Fruit fly (Drosophila melanogaster) whole organism, embryonic: ENCODE measurements around the gene CG4820.

Experiments used
- Awh ChIP-seq: fragments of 200-800 bp; sonication (Bioruptor generic); IDR thresholded peaks from 2 replicates; pipeline ENCODE4, ENCODE4 v1.3.6; 2022; ENCODE audit warnings: missing biosample characterization, missing genetic modification characterization
- CG11696 ChIP-seq: fragments of 200-800 bp; sonication (Bioruptor generic); IDR thresholded peaks from 2 replicates; pipeline ENCODE4 v1.3.6; 2022; ENCODE audit warnings: missing biosample characterization, missing genetic modification characterization
- CG12942 ChIP-seq: fragments of 200-800 bp; sonication (Bioruptor generic); optimal IDR thresholded peaks from 3 replicates; lab custom pipeline; 2016; ENCODE audit warnings: missing biosample characterization, missing genetic modification characterization
- CG14441 ChIP-seq: fragments of 200-800 bp; sonication (Bioruptor generic); IDR thresholded peaks from 2 replicates; pipeline ENCODE4 v1.3.6; 2022; ENCODE audit warnings: missing biosample characterization, missing genetic modification characterization
- CG17568 ChIP-seq: fragments of 200-800 bp; sonication (Bioruptor generic); optimal IDR thresholded peaks from 2 replicates; lab custom pipeline; 2018; ENCODE audit warnings: missing biosample characterization, mild to moderate bottlenecking, missing genetic modification characterization, moderate library complexity
- CG17829 ChIP-seq: fragments of 200-800 bp; optimal IDR thresholded peaks from 2 replicates; lab custom pipeline; 2019; ENCODE audit warnings: missing biosample characterization, mild to moderate bottlenecking, missing genetic modification characterization, moderate library complexity
- CG18599 ChIP-seq: fragments of 200-800 bp; sonication (Bioruptor generic); optimal IDR thresholded peaks from 3 replicates; lab custom pipeline; 2017; ENCODE audit warnings: missing biosample characterization, missing genetic modification characterization, mild to moderate bottlenecking, moderate library complexity, missing genetic modification reagents
- CG2129 ChIP-seq: fragments of 200-800 bp; sonication (Bioruptor generic); IDR thresholded peaks from 2 replicates; pipeline ENCODE4 v1.3.6; 2022; ENCODE audit warnings: missing biosample characterization, missing genetic modification characterization; ENCODE audit not compliant: partially characterized antibody
- CG34224 ChIP-seq: fragments of 200-800 bp; sonication (Bioruptor generic); IDR thresholded peaks from 3 replicates; pipeline ENCODE4 v1.3.6; 2022; ENCODE audit warnings: missing biosample characterization, missing genetic modification characterization; ENCODE audit not compliant: partially characterized antibody
- CG34376 ChIP-seq: fragments of 200-800 bp; sonication (Bioruptor generic); optimal IDR thresholded peaks from 2 replicates; lab custom pipeline; 2018; ENCODE audit warnings: missing biosample characterization, mild to moderate bottlenecking, missing genetic modification characterization
- CG3995 ChIP-seq: fragments of 200-800 bp; sonication (Bioruptor generic); optimal IDR thresholded peaks from 3 replicates; lab custom pipeline; 2016; ENCODE audit warnings: missing biosample characterization, missing genetic modification characterization
- CG42726 ChIP-seq: fragments of 200-800 bp; sonication (Bioruptor generic); IDR thresholded peaks from 2 replicates; pipeline ENCODE4 v1.3.6; 2022; ENCODE audit warnings: missing biosample characterization, missing genetic modification characterization; ENCODE audit not compliant: partially characterized antibody
- CG4360 ChIP-seq: fragments of 200-800 bp; sonication (Bioruptor generic); IDR thresholded peaks from 2 replicates; pipeline ENCODE4 v1.3.6; 2022; ENCODE audit warnings: missing biosample characterization, missing genetic modification characterization
- CG4820 ChIP-seq: fragments of 200-800 bp; sonication (Bioruptor generic); optimal IDR thresholded peaks from 3 replicates; lab custom pipeline; 2016; ENCODE audit warnings: missing biosample characterization, missing genetic modification characterization
- CG5953 ChIP-seq: fragments of 200-800 bp; sonication (Bioruptor generic); IDR thresholded peaks from 2 replicates; pipeline ENCODE4 v1.3.6; 2022; ENCODE audit warnings: missing biosample characterization, missing genetic modification characterization
- CG7556 ChIP-seq: fragments of 200-800 bp; sonication (Bioruptor generic); optimal IDR thresholded peaks from 2 replicates; lab custom pipeline; 2017; ENCODE audit warnings: missing biosample characterization, mild to moderate bottlenecking, missing genetic modification characterization
- CG7839 ChIP-seq: fragments of 200-800 bp; sonication (Bioruptor generic); optimal IDR thresholded peaks from 3 replicates; lab custom pipeline; 2018; ENCODE audit warnings: missing biosample characterization, mild to moderate bottlenecking, missing genetic modification characterization, moderate library complexity
- CG8089 ChIP-seq: fragments of 200-800 bp; sonication (Bioruptor generic); optimal IDR thresholded peaks from 3 replicates; lab custom pipeline; 2016; ENCODE audit warnings: missing biosample characterization, missing genetic modification characterization
- Dip3 ChIP-seq: fragments of 200-800 bp; sonication (Bioruptor generic); optimal IDR thresholded peaks from 3 replicates; lab custom pipeline; 2016; ENCODE audit warnings: missing biosample characterization, missing genetic modification characterization
- Ets65A ChIP-seq: fragments of 200-800 bp; sonication (Bioruptor generic); peaks from one replicate; lab custom pipeline; 2016; ENCODE audit warnings: missing biosample characterization, missing genetic modification characterization
- Fer1 ChIP-seq: fragments of 200-800 bp; sonication (Bioruptor generic); optimal IDR thresholded peaks from 2 replicates; lab custom pipeline; 2017; ENCODE audit warnings: missing biosample characterization, mild to moderate bottlenecking, missing genetic modification characterization
- GATAe ChIP-seq: fragments of 200-800 bp; sonication (Bioruptor generic); conservative IDR thresholded peaks from 2 replicates; pipeline ENCODE4 v1.3.6; 2022; ENCODE audit warnings: missing biosample characterization, missing genetic modification characterization
- Hmr ChIP-seq: fragments of 200-800 bp; sonication (Bioruptor generic); optimal IDR thresholded peaks from 3 replicates; lab custom pipeline; 2017; ENCODE audit warnings: mild to moderate bottlenecking, missing biosample characterization, missing genetic modification reagents, missing genetic modification characterization
- Max ChIP-seq: fragments of 200-800 bp; sonication (Bioruptor generic); optimal IDR thresholded peaks from 2 replicates; lab custom pipeline; 2016; ENCODE audit warnings: missing biosample characterization, mild to moderate bottlenecking, missing genetic modification characterization
- Neu2 ChIP-seq: fragments of 200-800 bp; sonication (Bioruptor generic); optimal IDR thresholded peaks from 3 replicates; lab custom pipeline; 2016; ENCODE audit warnings: missing biosample characterization, missing genetic modification characterization, borderline replicate concordance
- Sin3A ChIP-seq: fragments of >200 bp; optimal IDR thresholded peaks from 2 replicates; lab custom pipeline; 2018
- Ssrp ChIP-seq: fragments of 200-800 bp; sonication (Bioruptor generic); optimal IDR thresholded peaks from 2 replicates; lab custom pipeline; 2018; ENCODE audit warnings: missing biosample characterization, mild to moderate bottlenecking, missing genetic modification characterization, moderate library complexity
- YL-1 ChIP-seq: fragments of 200-800 bp; sonication (Bioruptor generic); optimal IDR thresholded peaks from 3 replicates; lab custom pipeline; 2017; ENCODE audit warnings: missing biosample characterization, mild to moderate bottlenecking, missing genetic modification characterization
- dimm ChIP-seq: fragments of 200-800 bp; sonication (Bioruptor generic); IDR thresholded peaks from 2 replicates; pipeline ENCODE4 v1.3.6; 2022; ENCODE audit warnings: missing biosample characterization, missing genetic modification characterization
- dmrt11E ChIP-seq: fragments of 200-800 bp; sonication (Bioruptor generic); optimal IDR thresholded peaks from 3 replicates; lab custom pipeline; 2018; ENCODE audit warnings: missing biosample characterization, mild to moderate bottlenecking, missing genetic modification characterization, moderate library complexity
- dmrt99B ChIP-seq: fragments of 200-800 bp; sonication (Bioruptor generic); optimal IDR thresholded peaks from 2 replicates; lab custom pipeline; 2018; ENCODE audit warnings: missing biosample characterization, mild to moderate bottlenecking, missing genetic modification characterization, moderate library complexity
- emc ChIP-seq: fragments of 200-800 bp; sonication (Bioruptor generic); optimal IDR thresholded peaks from 2 replicates; lab custom pipeline; 2016; ENCODE audit warnings: missing biosample characterization, missing genetic modification characterization
- en ChIP-seq: fragments of 200-800 bp; sonication (Bioruptor generic); optimal IDR thresholded peaks from 2 replicates; lab custom pipeline; 2016; ENCODE audit warnings: missing biosample characterization, missing genetic modification characterization
- exex ChIP-seq: fragments of 200-800 bp; sonication (Bioruptor generic); optimal IDR thresholded peaks from 4 replicates; lab custom pipeline; 2018; ENCODE audit warnings: missing biosample characterization, mild to moderate bottlenecking, missing genetic modification characterization, moderate library complexity
- gsb ChIP-seq: fragments of 200-800 bp; sonication (Bioruptor generic); IDR thresholded peaks from 2 replicates; pipeline ENCODE4 v1.3.6; 2022; ENCODE audit warnings: missing biosample characterization, missing genetic modification characterization
- ham ChIP-seq: fragments of 200-800 bp; sonication (Bioruptor generic); IDR thresholded peaks from 2 replicates; pipeline ENCODE4 v1.3.6; 2022; ENCODE audit warnings: missing biosample characterization, missing genetic modification characterization
- jigr1 ChIP-seq: fragments of 200-800 bp; sonication (Bioruptor generic); IDR thresholded peaks from 3 replicates; pipeline ENCODE4 v1.3.6; 2022; ENCODE audit warnings: missing biosample characterization, missing genetic modification characterization
- lilli ChIP-seq: fragments of 200-800 bp; sonication (Bioruptor generic); optimal IDR thresholded peaks from 3 replicates; lab custom pipeline; 2016; ENCODE audit warnings: missing biosample characterization, missing genetic modification characterization
- pfk ChIP-seq: fragments of 200-800 bp; sonication (Bioruptor generic); optimal IDR thresholded peaks from 2 replicates; lab custom pipeline; 2018; ENCODE audit warnings: missing biosample characterization, mild to moderate bottlenecking, missing genetic modification characterization, moderate library complexity
- sens ChIP-seq: fragments of 200-800 bp; sonication (Bioruptor generic); peaks from one replicate; lab custom pipeline; 2016; ENCODE audit warnings: missing biosample characterization, missing genetic modification characterization
- shn ChIP-seq: fragments of 200-800 bp; sonication (Bioruptor generic); optimal IDR thresholded peaks from 3 replicates; lab custom pipeline; 2016; ENCODE audit warnings: missing biosample characterization, missing genetic modification characterization
- trh ChIP-seq: fragments of 200-800 bp; sonication (Bioruptor generic); optimal IDR thresholded peaks from 2 replicates; lab custom pipeline; 2016; ENCODE audit warnings: missing biosample characterization, missing genetic modification characterization
- tx ChIP-seq: fragments of 200-800 bp; sonication (Bioruptor generic); optimal IDR thresholded peaks from 2 replicates; lab custom pipeline; 2016; ENCODE audit warnings: missing biosample characterization, missing genetic modification characterization

The CG4820 gene

dm6 chr3R:11216156-11216630 is at the start of gene CG4820, which contains the start of gene RpS25 (continued):
- TF ChIP-seq Sin3A (lab: Kevin White, UChicago) (peak; percentile 96), CG12942 (peak; percentile 74), GATAe (peak; percentile 70), trh (GFP tag; lab: Kevin White, UChicago) (peak; percentile 86), tx (GFP tag; lab: Kevin White, UChicago) (peak; percentile 80), CG4820 (GFP tag; lab: Kevin White, UChicago) (peak; percentile 94), CG11696 (GFP tag; lab: Robert Waterston, UW) (peak; percentile 42), dmrt99B (tag; lab: Kevin White, UChicago) (peak; percentile 82), Max (GFP tag; lab: Kevin White, UChicago) (peak; percentile 94), Dip3 (GFP tag; lab: Kevin White, UChicago) (peak; percentile 81), jigr1 (GFP tag; lab: Robert Waterston, UW) (no peak), Hmr (GFP tag; lab: Kevin White, UChicago) (peak; percentile 97), CG34224 (GFP tag; lab: Robert Waterston, UW) (peak; percentile 88), pfk (GFP tag; lab: Kevin White, UChicago) (peak; percentile 84), Neu2 (GFP tag; lab: Kevin White, UChicago) (peak; percentile 85), lilli (GFP tag; lab: Kevin White, UChicago) (peak; percentile 84), sens (GFP tag; lab: Kevin White, UChicago) (peak; percentile 98), CG7839 (tag; lab: Kevin White, UChicago) (peak; percentile 86), CG8089 (GFP tag; lab: Kevin White, UChicago) (peak; percentile 93), emc (GFP tag; lab: Kevin White, UChicago) (peak; percentile 90), CG14441 (GFP tag; lab: Robert Waterston, UW) (peak; percentile 75), CG17829 (tag; lab: Kevin White, UChicago) (peak; percentile 89), CG7556 (GFP tag; lab: Kevin White, UChicago) (peak; percentile 75), Awh (GFP tag; lab: Robert Waterston, UW) (peak; percentile 78), CG42726 (GFP tag; lab: Robert Waterston, UW) (peak; percentile 69), en (GFP tag; lab: Kevin White, UChicago) (peak; percentile 88), CG17568 (peak; percentile 93), CG5953 (GFP tag; lab: Robert Waterston, UW) (peak; percentile 78; the same call in 1 of the 2 replicates), dimm (peak; percentile 54), YL-1 (peak; percentile 99), Ssrp (tag; lab: Kevin White, UChicago) (peak; percentile 81), ham (GFP tag; lab: Robert Waterston, UW) (peak; percentile 55; the same call in 1 of the 2 replicates)

- no peak for TF ChIP-seq CG4360 (GFP tag; lab: Robert Waterston, UW)
- TF ChIP-seq Ets65A, result peak; percentile 34
- TF ChIP-seq shn (GFP tag; lab: Kevin White, UChicago), result no peak
- TF ChIP-seq CG3995 (GFP tag; lab: Kevin White, UChicago), result no peak
- no peak for TF ChIP-seq dmrt11E (tag; lab: Kevin White, UChicago)
- TF ChIP-seq exex (tag; lab: Kevin White, UChicago), result peak; percentile 91
- TF ChIP-seq Fer1 (GFP tag; lab: Kevin White, UChicago), result no peak
- TF ChIP-seq CG34376, result peak; percentile 39
- TF ChIP-seq gsb (GFP tag; lab: Robert Waterston, UW), result no peak
- TF ChIP-seq CG2129, result no peak
- no peak for TF ChIP-seq CG18599 (GFP tag; lab: Kevin White, UChicago)
- TF ChIP-seq, all 482 proteins: peak for 3
These were observed 48.3 kb upstream of the CG4820 start, which contains the start of gene Ugt35E2 for dm6 chr3R:11167931-11168465. Gene Ugt35E2, minus strand, starts transcription at chr3R:11167981.
